Fruit fly (Drosophila melanogaster): ENCODE measurements around the gene CG32708.
A peak's percentile ranks its signal among the peaks of the same experiment; 100 is the strongest.

CG32708 gene

DNA sequence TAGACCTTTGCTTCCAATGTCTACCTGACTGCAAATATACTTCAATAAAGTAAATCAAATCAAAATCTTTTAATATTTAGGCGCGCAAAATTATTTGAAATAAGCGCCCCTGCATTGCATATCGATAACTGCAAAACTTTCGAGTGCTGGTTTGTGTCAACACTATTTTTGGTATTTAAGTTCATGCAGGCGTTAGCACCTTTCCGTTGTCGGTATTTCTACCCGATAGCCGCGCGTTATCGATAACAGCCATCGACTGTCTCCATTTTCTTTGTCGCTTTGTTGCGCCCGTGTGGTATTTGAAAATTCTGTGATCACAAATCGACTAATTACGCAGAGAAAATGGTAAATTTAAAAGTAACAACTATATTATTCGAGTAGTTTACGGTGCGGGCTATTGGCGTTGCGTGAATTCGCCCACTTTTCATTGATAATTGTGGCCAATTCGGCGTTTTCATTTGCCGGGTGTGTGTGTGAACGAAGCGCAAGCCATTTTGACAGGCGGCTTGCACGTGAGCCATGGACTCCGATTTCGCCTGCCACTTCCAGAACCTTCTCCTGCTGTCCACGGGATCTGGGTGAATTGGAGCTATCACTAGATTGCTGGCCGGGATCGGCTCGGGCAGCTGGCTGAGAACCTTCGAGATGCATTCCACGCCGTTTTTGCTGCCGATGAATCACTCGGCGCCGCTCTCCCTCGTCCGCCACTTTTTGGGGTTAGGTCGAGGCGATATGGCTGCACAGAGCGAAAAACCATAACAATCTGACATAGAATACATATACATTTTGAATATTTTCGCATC, 3.7 kb downstream of the CG32708 start, which contains the start of gene CCT2 (continued):
- TF ChIP-seq CG11902 (GFP tag; optimal IDR thresholded peaks at IDR 0.05): no peak
- TF ChIP-seq dsx (GFP tag; optimal IDR thresholded peaks at IDR 0.05; ENCODE audit: poor library complexity, severe bottlenecking): no peak
- no peak for TF ChIP-seq fkh (GFP tag; optimal IDR thresholded peaks at IDR 0.05)
- no peak for TF ChIP-seq CG11294 (GFP tag; IDR thresholded peaks at IDR 0.05)
- no peak for TF ChIP-seq CG16779 (tag; optimal IDR thresholded peaks at IDR 0.05)
- no peak for TF ChIP-seq CG8632 (GFP tag; optimal IDR thresholded peaks at IDR 0.05)
- no peak for TF ChIP-seq CG10669 (GFP tag; optimal IDR thresholded peaks at IDR 0.05)
- no peak for TF ChIP-seq Blimp-1 (GFP tag; optimal IDR thresholded peaks at IDR 0.05)
- no peak for TF ChIP-seq Ets96B (tag; optimal IDR thresholded peaks at IDR 0.05)
- peak; percentile 18 for TF ChIP-seq achi (GFP tag; optimal IDR thresholded peaks at IDR 0.05)
- TF ChIP-seq Hr39 (GFP tag; optimal IDR thresholded peaks at IDR 0.05): no peak
- TF ChIP-seq acj6 (GFP tag; optimal IDR thresholded peaks at IDR 0.05): no peak
- no peak for TF ChIP-seq spab (GFP tag; optimal IDR thresholded peaks at IDR 0.05)
- TF ChIP-seq CG15336 (GFP tag; IDR thresholded peaks at IDR 0.05): no peak

DNA sequence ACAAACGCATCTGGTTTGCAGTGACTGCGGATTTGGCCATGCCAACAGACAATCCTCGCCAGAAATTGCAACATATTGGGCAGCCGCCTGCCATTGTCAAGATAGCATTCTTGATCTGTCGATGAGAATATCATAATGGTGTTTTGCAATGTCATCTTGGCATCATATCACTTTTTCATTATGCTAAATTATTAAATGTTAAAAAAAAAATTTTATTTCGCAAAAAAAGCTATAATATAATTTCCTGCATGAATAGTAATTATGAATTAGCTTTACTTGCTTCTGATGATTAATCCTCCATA, 4.3 kb downstream of the CG32708 start:
- TF ChIP-seq Sox15 (GFP tag; optimal IDR thresholded peaks at IDR 0.05) (no peak), CG1621 (tag; optimal IDR thresholded peaks at IDR 0.05) (no peak), CG3032 (tag; optimal IDR thresholded peaks at IDR 0.05) (no peak), CG6808 (GFP tag; optimal IDR thresholded peaks at IDR 0.05) (no peak), svp (GFP tag) (peak; percentile 72), Sox102F (GFP tag; optimal IDR thresholded peaks at IDR 0.05) (no peak), CG34406 (GFP tag; optimal IDR thresholded peaks at IDR 0.05) (no peak)

DNA sequence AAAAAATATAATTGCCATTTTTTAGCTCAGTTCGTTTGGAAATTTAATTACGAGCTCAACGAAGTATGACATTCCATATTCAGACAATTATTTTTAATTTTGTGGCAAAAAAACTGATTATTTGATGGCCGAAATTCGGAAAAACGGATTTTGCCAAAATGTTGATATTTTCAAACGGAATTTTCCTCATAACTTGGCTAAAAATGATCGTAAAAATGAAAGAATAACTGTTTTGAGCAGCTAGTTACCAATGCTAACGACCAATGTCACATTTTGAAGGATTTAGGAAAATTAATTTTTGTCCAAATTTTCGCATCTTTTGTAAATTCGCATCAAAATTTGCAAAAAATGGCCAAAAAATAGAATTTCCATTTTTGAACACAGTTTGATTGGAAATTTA, 7.3 kb downstream of the CG32708 start:
- TF ChIP-seq Eip75B (GFP tag; optimal IDR thresholded peaks at IDR 0.05) (no peak), CG11762 (GFP tag; optimal IDR thresholded peaks at IDR 0.05; ENCODE audit: insufficient read depth) (no peak), Met (GFP tag; optimal IDR thresholded peaks at IDR 0.05) (no peak), CG3919 (GFP tag; optimal IDR thresholded peaks at IDR 0.05) (no peak), spab (GFP tag; optimal IDR thresholded peaks at IDR 0.05) (no peak), acj6 (GFP tag; optimal IDR thresholded peaks at IDR 0.05) (no peak), lz (GFP tag; optimal IDR thresholded peaks at IDR 0.05) (no peak), CG6854 (GFP tag; optimal IDR thresholded peaks at IDR 0.05) (no peak), salr (GFP tag; optimal IDR thresholded peaks at IDR 0.05) (no peak), CG6163 (GFP tag; IDR thresholded peaks at IDR 0.05) (no peak), CG10669 (GFP tag; optimal IDR thresholded peaks at IDR 0.05) (no peak)

DNA sequence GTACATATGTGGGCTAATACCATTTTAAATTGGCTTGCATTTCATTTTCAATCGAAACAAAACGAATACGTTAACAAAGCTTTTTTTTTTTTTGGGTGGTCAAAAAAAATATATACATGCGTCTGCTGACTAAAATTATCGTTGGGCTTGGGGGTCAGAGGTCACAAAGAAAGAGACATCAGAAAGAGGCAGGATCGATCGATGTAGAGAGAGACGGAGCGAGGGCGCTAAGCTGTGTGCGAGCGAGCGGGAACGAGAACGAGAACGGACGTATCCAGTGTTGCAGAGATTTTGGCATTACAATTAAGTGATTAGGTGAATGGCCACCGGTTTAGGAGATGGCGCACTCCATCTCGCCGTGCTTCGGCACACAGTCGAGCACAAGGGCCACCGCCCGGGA, 8.2 kb downstream of the CG32708 start:
- peak; percentile 83 for TF ChIP-seq svp (GFP tag)
- TF ChIP-seq cyc (GFP tag; optimal IDR thresholded peaks at IDR 0.05): no peak

DNA sequence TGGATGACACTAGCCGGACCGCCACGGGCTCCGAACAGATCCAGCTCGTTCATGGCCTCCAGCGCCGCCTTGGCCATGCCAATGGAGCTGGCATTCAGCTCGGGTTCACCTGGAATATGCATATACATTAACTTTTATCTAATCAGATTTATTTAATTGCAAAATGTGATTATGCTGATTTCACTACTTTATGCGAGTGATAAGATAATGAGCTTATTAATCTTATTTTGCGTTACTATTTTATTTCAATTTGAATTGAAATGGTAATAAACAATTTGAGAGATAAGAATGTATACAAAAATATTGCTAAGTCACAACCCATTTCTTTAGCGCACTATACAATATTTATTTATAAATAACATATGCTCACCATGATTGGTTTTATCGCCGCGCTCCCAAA, 16.4 kb downstream of the CG32708 start:
- TF ChIP-seq net (GFP tag; optimal IDR thresholded peaks at IDR 0.05): no peak
- no peak for TF ChIP-seq CG8319 (GFP tag; optimal IDR thresholded peaks at IDR 0.05)
- TF ChIP-seq svp (GFP tag): no peak

Measured in whole organism, prepupa.